Fruit fly (Drosophila melanogaster) whole organism, wandering third instar larva: ENCODE data around the gene CG31624.
A peak's percentile ranks its signal among the peaks of the same experiment; 100 is the strongest.

Experiments used
- Abd-B ChIP-seq: fragments of >200 bp; optimal IDR thresholded peaks from 2 replicates; lab custom pipeline; 2017; ENCODE audit warnings: missing biosample characterization, missing genetic modification characterization
- CG32264 ChIP-seq: fragments of 200-800 bp; sonication (Bioruptor generic); optimal IDR thresholded peaks from 2 replicates; lab custom pipeline; 2016; ENCODE audit warnings: missing biosample characterization, missing genetic modification characterization
- CG9705 ChIP-seq: fragments of 200-800 bp; sonication (Bioruptor generic); optimal IDR thresholded peaks from 2 replicates; lab custom pipeline; 2018; ENCODE audit warnings: missing biosample characterization, mild to moderate bottlenecking, missing genetic modification characterization
- CrebA ChIP-seq: fragments of 200-800 bp; sonication (Bioruptor generic); optimal IDR thresholded peaks from 2 replicates; lab custom pipeline; 2016; ENCODE audit warnings: missing biosample characterization, mild to moderate bottlenecking, missing genetic modification characterization, borderline replicate concordance
- Dif ChIP-seq: fragments of 200-275, 200-300 bp; sonication (Bioruptor generic); optimal IDR thresholded peaks from 2 replicates; lab custom pipeline; 2018; ENCODE audit warnings: missing biosample characterization, missing genetic modification characterization; ENCODE audit not compliant: partially characterized antibody
- GATAd ChIP-seq: sonication (Bioruptor generic); optimal IDR thresholded peaks from 2 replicates; lab custom pipeline; 2016; ENCODE audit warnings: missing biosample characterization, missing genetic modification characterization
- HLH106 ChIP-seq: fragments of 200-800 bp; optimal IDR thresholded peaks from 3 replicates; lab custom pipeline; 2019; ENCODE audit warnings: missing biosample characterization, mild to moderate bottlenecking, missing genetic modification characterization, moderate library complexity
- Hnf4 ChIP-seq: fragments of 200-800 bp; sonication (Bioruptor generic); optimal IDR thresholded peaks from 2 replicates; lab custom pipeline; 2016; ENCODE audit warnings: missing biosample characterization, mild to moderate bottlenecking, missing genetic modification characterization
- Hr78 ChIP-seq: fragments of >200 bp; optimal IDR thresholded peaks from 2 replicates; lab custom pipeline; 2017; ENCODE audit warnings: missing biosample characterization, missing genetic modification characterization
- Hr83 ChIP-seq: fragments of 200-300 bp; sonication (Bioruptor generic); optimal IDR thresholded peaks from 2 replicates; lab custom pipeline; 2016; ENCODE audit warnings: missing biosample characterization, mild to moderate bottlenecking, missing genetic modification characterization, moderate library complexity; ENCODE audit not compliant: poor library complexity, severe bottlenecking
- Jra ChIP-seq: sonication (Bioruptor generic); optimal IDR thresholded peaks from 2 replicates; lab custom pipeline; 2016; ENCODE audit warnings: missing biosample characterization, missing genetic modification characterization
- Mio ChIP-seq: sonication (Bioruptor generic); optimal IDR thresholded peaks from 2 replicates; lab custom pipeline; 2016; ENCODE audit warnings: missing biosample characterization, missing genetic modification characterization
- Myc ChIP-seq: fragments of >200 bp; optimal IDR thresholded peaks from 2 replicates; lab custom pipeline; 2017
- N ChIP-seq: fragments of >200 bp; optimal IDR thresholded peaks from 2 replicates; lab custom pipeline; 2018; ENCODE audit warnings: missing biosample characterization, missing external identifiers, missing genetic modification characterization
- OdsH ChIP-seq: fragments of 200-800 bp; sonication (Bioruptor generic); optimal IDR thresholded peaks from 2 replicates; lab custom pipeline; 2016; ENCODE audit warnings: missing biosample characterization, mild to moderate bottlenecking, missing genetic modification characterization
- Rel ChIP-seq, 2 experiments: fragments of 200-800 bp; sonication (Bioruptor generic) in 1 of 2; optimal IDR thresholded peaks; 2 replicates in 1 of 2; 3 replicates in 1 of 2; lab custom pipeline; 2016 to 2019; ENCODE audit warnings: mild to moderate bottlenecking in 2 of 2, missing biosample characterization in 2 of 2, missing genetic modification characterization in 2 of 2, moderate library complexity in 1 of 2
- Sp1 ChIP-seq: fragments of 200-800 bp; sonication (Bioruptor generic); optimal IDR thresholded peaks from 3 replicates; lab custom pipeline; 2019; ENCODE audit warnings: missing biosample characterization, mild to moderate bottlenecking, missing genetic modification characterization, moderate library complexity
- Vsx2 ChIP-seq: fragments of 200-300, 225-300 bp; sonication (Bioruptor generic); optimal IDR thresholded peaks from 2 replicates; lab custom pipeline; 2018; ENCODE audit warnings: missing biosample characterization, missing genetic modification characterization; ENCODE audit not compliant: partially characterized antibody
- br ChIP-seq: fragments of 200-800 bp; sonication (Bioruptor generic); optimal IDR thresholded peaks from 2 replicates; lab custom pipeline; 2016; ENCODE audit warnings: missing biosample characterization, missing genetic modification characterization
- brk ChIP-seq: fragments of 200-800 bp; sonication (Bioruptor generic); optimal IDR thresholded peaks from 2 replicates; lab custom pipeline; 2016; ENCODE audit warnings: missing biosample characterization, mild to moderate bottlenecking, missing genetic modification characterization
- dl ChIP-seq, 2 experiments: fragments of 175-275, 200-275 bp in 1 of 2; fragments of 200-275 bp in 1 of 2; sonication (Bioruptor generic); optimal IDR thresholded peaks; lab custom pipeline; 2018; ENCODE audit warnings: mild to moderate bottlenecking in 2 of 2, missing biosample characterization in 2 of 2, missing genetic modification characterization in 2 of 2, moderate library complexity in 2 of 2; ENCODE audit not compliant: partially characterized antibody in 2 of 2, insufficient read depth in 1 of 2
- dsf ChIP-seq: sonication (Bioruptor generic); optimal IDR thresholded peaks from 2 replicates; lab custom pipeline; 2016; ENCODE audit warnings: missing biosample characterization, missing genetic modification characterization, borderline replicate concordance
- ey ChIP-seq: fragments of 200-800 bp; sonication (Bioruptor generic); optimal IDR thresholded peaks from 2 replicates; lab custom pipeline; 2016; ENCODE audit warnings: missing biosample characterization, missing genetic modification characterization
- foxo ChIP-seq, 2 experiments: fragments of 200-800 bp; sonication (Bioruptor generic); optimal IDR thresholded peaks; 2 replicates in 1 of 2; 3 replicates in 1 of 2; lab custom pipeline; 2016 to 2017; ENCODE audit warnings: missing biosample characterization in 2 of 2, missing genetic modification characterization in 2 of 2
- fru ChIP-seq: fragments of 200-800 bp; sonication (Bioruptor generic); optimal IDR thresholded peaks from 3 replicates; lab custom pipeline; 2016; ENCODE audit warnings: missing biosample characterization, mild to moderate bottlenecking, missing genetic modification characterization
- h ChIP-seq: fragments of 200-800 bp; sonication (Bioruptor generic); optimal IDR thresholded peaks from 3 replicates; lab custom pipeline; 2016; ENCODE audit warnings: missing biosample characterization, mild to moderate bottlenecking, missing genetic modification characterization
- jim ChIP-seq: fragments of 175-275, 200-325 bp; sonication (Bioruptor generic); optimal IDR thresholded peaks from 2 replicates; lab custom pipeline; 2016; ENCODE audit warnings: missing biosample characterization, mild to moderate bottlenecking, missing genetic modification characterization
- lola ChIP-seq: fragments of >200 bp; optimal IDR thresholded peaks from 2 replicates; lab custom pipeline; 2017; ENCODE audit warnings: missing biosample characterization, missing genetic modification characterization
- pan ChIP-seq: fragments of >200 bp; optimal IDR thresholded peaks from 2 replicates; lab custom pipeline; 2017
- psq ChIP-seq: fragments of 200-800 bp; sonication (Bioruptor generic); optimal IDR thresholded peaks from 3 replicates; lab custom pipeline; 2017; ENCODE audit warnings: missing biosample characterization, mild to moderate bottlenecking, missing genetic modification characterization, moderate library complexity
- rgr ChIP-seq: fragments of 200-800 bp; sonication (Bioruptor generic); optimal IDR thresholded peaks from 3 replicates; lab custom pipeline; 2016; ENCODE audit warnings: missing biosample characterization, mild to moderate bottlenecking, missing genetic modification characterization
- sv ChIP-seq: fragments of 200-800 bp; sonication (Bioruptor generic); optimal IDR thresholded peaks from 3 replicates; lab custom pipeline; 2016; ENCODE audit warnings: missing biosample characterization, missing genetic modification characterization
- tai ChIP-seq: sonication (Bioruptor generic); optimal IDR thresholded peaks from 2 replicates; lab custom pipeline; 2016; ENCODE audit warnings: missing biosample characterization, missing genetic modification characterization
- usp ChIP-seq: fragments of >200 bp; optimal IDR thresholded peaks from 2 replicates; lab custom pipeline; 2017; ENCODE audit warnings: missing biosample characterization, missing genetic modification characterization
- woc ChIP-seq: sonication (Bioruptor generic); optimal IDR thresholded peaks from 2 replicates; lab custom pipeline; 2016; ENCODE audit warnings: missing biosample characterization, mild to moderate bottlenecking, missing genetic modification characterization

The CG31624 gene

DNA sequence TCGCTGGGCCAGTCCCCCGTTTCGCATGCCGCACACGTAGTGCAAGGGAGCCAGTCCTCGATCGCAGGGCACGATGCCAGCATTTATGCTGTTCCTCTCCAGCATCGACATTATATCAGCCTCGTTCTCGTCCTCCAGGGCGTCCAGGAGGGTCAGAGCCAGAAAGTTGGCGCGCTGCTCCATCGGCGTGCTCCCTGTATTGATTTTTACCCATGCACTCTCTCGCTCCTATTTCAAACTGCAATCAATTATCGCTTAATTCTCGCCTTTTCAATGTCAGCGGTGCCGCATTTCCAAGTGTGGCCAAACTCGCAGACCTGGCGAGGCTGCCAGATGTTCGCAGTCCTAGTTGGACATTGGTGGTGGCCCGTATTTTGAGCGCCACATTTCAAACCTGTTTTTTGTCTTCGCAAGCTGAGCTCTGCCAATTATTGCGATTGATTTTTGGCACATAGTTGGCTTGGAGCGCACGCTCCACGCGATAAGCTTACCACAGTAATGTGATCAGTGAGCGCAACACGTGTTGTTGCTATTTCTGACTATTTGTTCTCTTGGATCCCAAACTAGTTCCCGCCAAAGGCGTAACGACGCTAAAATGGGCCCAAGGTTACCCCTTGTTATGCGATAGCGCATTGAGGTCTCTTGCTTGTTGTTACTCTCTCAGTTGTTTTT, 18.2 kb upstream of the CG31624 start, which contains the start of gene CG8679:
Gene CG8679, minus strand, starts transcription at position 305 of the 672 bp plus-strand sequence.
- TF ChIP-seq Rel (GFP tag; optimal IDR thresholded peaks at IDR 0.05; lab: Kevin White, UChicago) (no peak), Rel (tag; optimal IDR thresholded peaks at IDR 0.05; lab: Kevin White, UChicago) (peak; percentile 72), jim (GFP tag; lab: Kevin White, UChicago) (no peak), Vsx2 (peak; percentile 30)

dm6 chr2L:21214961-21215362, 14.8 kb upstream of the CG31624 start:
- TF ChIP-seq CG32264 (no peak), Dif (GFP tag; lab: Kevin White, UChicago) (peak; percentile 60), Vsx2 (peak; percentile 78), N (peak; percentile 2), Hnf4 (GFP tag; lab: Kevin White, UChicago) (peak; percentile 93), foxo (GFP tag; optimal IDR thresholded peaks at IDR 0.05; lab: Kevin White, UChicago) (peak in 1 of 2 experiments; percentile 74), br (peak; percentile 66), CrebA (GFP tag; lab: Kevin White, UChicago) (no peak), Jra (peak; percentile 48), Abd-B (GFP tag; lab: Kevin White, UChicago) (no peak), usp (GFP tag; lab: Kevin White, UChicago) (no peak), jim (GFP tag; lab: Kevin White, UChicago) (peak; percentile 67), brk (GFP tag; lab: Kevin White, UChicago) (peak; percentile 49), sv (GFP tag; lab: Kevin White, UChicago) (peak; percentile 13), OdsH (GFP tag; lab: Kevin White, UChicago) (peak; percentile 65), lola (no peak), dsf (no peak), HLH106 (peak; percentile 46), CG9705 (GFP tag; lab: Kevin White, UChicago) (no peak), Hr83 (GFP tag; lab: Kevin White, UChicago) (peak; percentile 4), woc (GFP tag; lab: Kevin White, UChicago) (peak; percentile 44), rgr (GFP tag; lab: Kevin White, UChicago) (peak; percentile 62), Mio (peak; percentile 44), GATAd (GFP tag; lab: Kevin White, UChicago) (no peak), Sp1 (GFP tag; lab: Kevin White, UChicago) (no peak), Rel (GFP tag; optimal IDR thresholded peaks at IDR 0.05; lab: Kevin White, UChicago) (no peak), Rel (tag; optimal IDR thresholded peaks at IDR 0.05; lab: Kevin White, UChicago) (peak; percentile 44), fru (GFP tag; lab: Kevin White, UChicago) (peak; percentile 90), dl (GFP tag; optimal IDR thresholded peaks at IDR 0.05; lab: Kevin White, UChicago; ENCODE audit: insufficient read depth in 1 of 2, partially characterized antibody in 2 of 2) (peak in 1 of 2 experiments; percentile 15), pan (lab: Kevin White, UChicago) (no peak), ey (GFP tag; lab: Kevin White, UChicago) (peak; percentile 65), Myc (lab: Kevin White, UChicago) (peak; percentile 54), h (GFP tag; lab: Kevin White, UChicago) (peak; percentile 83), tai (peak; percentile 80), psq (GFP tag; lab: Kevin White, UChicago) (peak; percentile 43)
- TF ChIP-seq, all 38 proteins: peak for 24

- TF ChIP-seq dl (GFP tag; optimal IDR thresholded peaks at IDR 0.05; lab: Kevin White, UChicago; ENCODE audit: insufficient read depth in 1 of 2, partially characterized antibody in 2 of 2): no peak
- no peak for TF ChIP-seq dsf
- TF ChIP-seq Sp1 (GFP tag; lab: Kevin White, UChicago): no peak
- TF ChIP-seq Hr78 (GFP tag; lab: Kevin White, UChicago): no peak
- TF ChIP-seq Jra: no peak
- TF ChIP-seq tai: no peak
- no peak for TF ChIP-seq OdsH (GFP tag; lab: Kevin White, UChicago)
- TF ChIP-seq Mio: no peak
- TF ChIP-seq h (GFP tag; lab: Kevin White, UChicago): no peak
- no peak for TF ChIP-seq woc (GFP tag; lab: Kevin White, UChicago)
- no peak for TF ChIP-seq psq (GFP tag; lab: Kevin White, UChicago)
- TF ChIP-seq ey (GFP tag; lab: Kevin White, UChicago): no peak
- TF ChIP-seq jim (GFP tag; lab: Kevin White, UChicago): no peak
Observed at dm6 chr2L:21206193-21206592, 6.0 kb upstream of the CG31624 start, which contains the start of gene clumsy. clumsy (plus strand) TSS chr2L:21206493.
